Fruit fly (Drosophila melanogaster) whole organism, prepupa: ENCODE measurements around the gene eIF3e.

ENCODE experiments used
- Blimp-1 ChIP-seq: fragments of 200-800 bp; sonication (Bioruptor generic); optimal IDR thresholded peaks from 3 replicates; lab custom pipeline; 2017; ENCODE audit warnings: missing biosample characterization, missing genetic modification characterization, mild to moderate bottlenecking, moderate library complexity, missing genetic modification reagents
- CG10631 ChIP-seq: fragments of 200-800 bp; sonication (Bioruptor generic); optimal IDR thresholded peaks from 2 replicates; lab custom pipeline; 2016; ENCODE audit warnings: missing biosample characterization, missing genetic modification characterization
- CG10669 ChIP-seq: fragments of 200-800 bp; sonication (Bioruptor generic); optimal IDR thresholded peaks from 3 replicates; lab custom pipeline; 2018; ENCODE audit warnings: missing biosample characterization, mild to moderate bottlenecking, missing genetic modification characterization, moderate library complexity
- CG11294 ChIP-seq: fragments of 200-800 bp; sonication (Bioruptor generic); IDR thresholded peaks from 2 replicates; pipeline ENCODE4 v1.3.6; 2022; ENCODE audit warnings: missing biosample characterization, missing genetic modification characterization
- CG11762 ChIP-seq: fragments of 200-800 bp; sonication (Bioruptor generic); optimal IDR thresholded peaks from 3 replicates; lab custom pipeline; 2016; ENCODE audit warnings: missing biosample characterization, missing genetic modification characterization; ENCODE audit not compliant: insufficient read depth
- CG11902 ChIP-seq: fragments of 200-800 bp; sonication (Bioruptor generic); optimal IDR thresholded peaks from 3 replicates; lab custom pipeline; 2016; ENCODE audit warnings: missing biosample characterization, missing genetic modification characterization
- CG15336 ChIP-seq: fragments of 200-800 bp; sonication (Bioruptor generic); IDR thresholded peaks from 2 replicates; pipeline ENCODE4 v1.3.6; 2022; ENCODE audit warnings: missing biosample characterization, missing genetic modification characterization
- CG16779 ChIP-seq: fragments of 200-800 bp; sonication (Bioruptor generic); optimal IDR thresholded peaks from 3 replicates; lab custom pipeline; 2017; ENCODE audit warnings: missing biosample characterization, mild to moderate bottlenecking, missing genetic modification characterization
- CG3032 ChIP-seq: fragments of 200-800 bp; optimal IDR thresholded peaks from 2 replicates; lab custom pipeline; 2019; ENCODE audit warnings: missing biosample characterization, mild to moderate bottlenecking, missing genetic modification characterization, moderate library complexity
- CG31627 ChIP-seq: fragments of 200-800 bp; sonication (Bioruptor generic); optimal IDR thresholded peaks from 3 replicates; lab custom pipeline; 2016; ENCODE audit warnings: missing biosample characterization, missing genetic modification characterization
- CG32006 ChIP-seq: fragments of 200-800 bp; sonication (Bioruptor generic); optimal IDR thresholded peaks from 3 replicates; lab custom pipeline; 2017; ENCODE audit warnings: missing biosample characterization, mild to moderate bottlenecking, missing genetic modification characterization
- CG34406 ChIP-seq: fragments of 200-800 bp; sonication (Bioruptor generic); optimal IDR thresholded peaks from 3 replicates; lab custom pipeline; 2016; ENCODE audit warnings: missing biosample characterization, missing genetic modification characterization
- CG3919 ChIP-seq: fragments of 200-800 bp; sonication (Bioruptor generic); optimal IDR thresholded peaks from 3 replicates; lab custom pipeline; 2016; ENCODE audit warnings: missing biosample characterization, missing genetic modification characterization
- CG4318 ChIP-seq: fragments of 200-800 bp; sonication (Bioruptor generic); optimal IDR thresholded peaks from 3 replicates; lab custom pipeline; 2017; ENCODE audit warnings: missing biosample characterization, mild to moderate bottlenecking, missing genetic modification characterization
- CG6163 ChIP-seq: fragments of 200-800 bp; sonication (Bioruptor generic); IDR thresholded peaks from 3 replicates; pipeline ENCODE4 v1.3.6; 2022; ENCODE audit warnings: missing biosample characterization, missing genetic modification characterization
- CG6276 ChIP-seq: fragments of 200-800 bp; sonication (Bioruptor generic); optimal IDR thresholded peaks from 2 replicates; lab custom pipeline; 2017; ENCODE audit warnings: missing biosample characterization, mild to moderate bottlenecking, missing genetic modification characterization
- CG6792 ChIP-seq: fragments of 200-800 bp; sonication (Bioruptor generic); optimal IDR thresholded peaks from 3 replicates; lab custom pipeline; 2016; ENCODE audit warnings: missing biosample characterization, missing genetic modification characterization
- CG6808 ChIP-seq: fragments of 200-800 bp; sonication (Bioruptor generic); optimal IDR thresholded peaks from 3 replicates; lab custom pipeline; 2017; ENCODE audit warnings: missing biosample characterization, missing genetic modification characterization, mild to moderate bottlenecking, moderate library complexity, missing genetic modification reagents
- CG6854 ChIP-seq: fragments of 200-800 bp; sonication (Bioruptor generic); optimal IDR thresholded peaks from 2 replicates; lab custom pipeline; 2017; ENCODE audit warnings: missing biosample characterization, mild to moderate bottlenecking, missing genetic modification characterization
- CG8119 ChIP-seq: fragments of 200-800 bp; sonication (Bioruptor generic); IDR thresholded peaks from 3 replicates; pipeline ENCODE4 v1.3.6; 2022; ENCODE audit warnings: missing biosample characterization, missing genetic modification characterization
- CG8319 ChIP-seq: fragments of 200-800 bp; sonication (Bioruptor generic); optimal IDR thresholded peaks from 3 replicates; lab custom pipeline; 2016; ENCODE audit warnings: missing biosample characterization, missing genetic modification characterization
- CG8632 ChIP-seq: fragments of 200-800 bp; sonication (Bioruptor generic); optimal IDR thresholded peaks from 3 replicates; lab custom pipeline; 2016; ENCODE audit warnings: missing biosample characterization, missing genetic modification characterization
- CG9139 ChIP-seq: fragments of 200-800 bp; sonication (Bioruptor generic); optimal IDR thresholded peaks from 3 replicates; lab custom pipeline; 2017; ENCODE audit warnings: missing biosample characterization, mild to moderate bottlenecking, missing genetic modification characterization
- Eip78C ChIP-seq: fragments of 200-800 bp; sonication (Bioruptor generic); peaks from one replicate; lab custom pipeline; 2016; ENCODE audit warnings: missing biosample characterization, missing genetic modification characterization
- Eip93F ChIP-seq: fragments of 200-800 bp; sonication (Bioruptor generic); optimal IDR thresholded peaks from 2 replicates; lab custom pipeline; 2016; ENCODE audit warnings: missing biosample characterization, mild to moderate bottlenecking, missing genetic modification characterization
- Ets21C ChIP-seq: fragments of 200-800 bp; sonication (Bioruptor generic); optimal IDR thresholded peaks from 3 replicates; lab custom pipeline; 2016; ENCODE audit warnings: missing biosample characterization, missing genetic modification characterization
- Ets96B ChIP-seq: fragments of 200-800 bp; optimal IDR thresholded peaks from 2 replicates; lab custom pipeline; 2019; ENCODE audit warnings: missing biosample characterization, mild to moderate bottlenecking, missing genetic modification characterization, moderate library complexity
- Gug ChIP-seq: fragments of 200-800 bp; sonication (Bioruptor generic); IDR thresholded peaks from 2 replicates; pipeline ENCODE4 v1.3.6; 2022; ENCODE audit warnings: missing biosample characterization, missing genetic modification characterization
- Hr38 ChIP-seq: sonication (Bioruptor generic); optimal IDR thresholded peaks from 2 replicates; lab custom pipeline; 2016; ENCODE audit warnings: missing biosample characterization, missing genetic modification characterization
- Hr39 ChIP-seq: fragments of 200-800 bp; sonication (Bioruptor generic); optimal IDR thresholded peaks from 2 replicates; lab custom pipeline; 2016; ENCODE audit warnings: missing biosample characterization, missing genetic modification characterization
- Hr4 ChIP-seq: fragments of 200-800 bp; sonication (Bioruptor generic); optimal IDR thresholded peaks from 3 replicates; lab custom pipeline; 2016; ENCODE audit warnings: missing biosample characterization, missing genetic modification characterization
- Lpt ChIP-seq: fragments of 200-800 bp; sonication (Bioruptor generic); optimal IDR thresholded peaks from 3 replicates; lab custom pipeline; 2016; ENCODE audit warnings: missing biosample characterization, missing genetic modification characterization
- Met ChIP-seq: fragments of 200-800 bp; sonication (Bioruptor generic); optimal IDR thresholded peaks from 3 replicates; lab custom pipeline; 2016; ENCODE audit warnings: missing biosample characterization, missing genetic modification characterization
- OdsH ChIP-seq: fragments of 200-800 bp; sonication (Bioruptor generic); optimal IDR thresholded peaks from 3 replicates; lab custom pipeline; 2016; ENCODE audit warnings: missing biosample characterization, missing genetic modification characterization
- Smox ChIP-seq: fragments of 200-800 bp; sonication (Bioruptor generic); optimal IDR thresholded peaks from 3 replicates; lab custom pipeline; 2016; ENCODE audit warnings: missing biosample characterization, missing genetic modification characterization
- Sox102F ChIP-seq: fragments of 200-800 bp; sonication (Bioruptor generic); optimal IDR thresholded peaks from 2 replicates; lab custom pipeline; 2016; ENCODE audit warnings: missing biosample characterization, mild to moderate bottlenecking, missing genetic modification characterization
- achi ChIP-seq: fragments of 200-800 bp; sonication (Bioruptor generic); optimal IDR thresholded peaks from 3 replicates; lab custom pipeline; 2016; ENCODE audit warnings: missing biosample characterization, missing genetic modification characterization
- cyc ChIP-seq: fragments of 200-800 bp; sonication (Bioruptor generic); optimal IDR thresholded peaks from 3 replicates; lab custom pipeline; 2016; ENCODE audit warnings: missing biosample characterization, missing genetic modification characterization
- dsx ChIP-seq: fragments of 200-800 bp; optimal IDR thresholded peaks from 3 replicates; lab custom pipeline; 2019; ENCODE audit warnings: missing biosample characterization, mild to moderate bottlenecking, missing genetic modification characterization, moderate library complexity; ENCODE audit not compliant: poor library complexity, severe bottlenecking
- eg ChIP-seq: fragments of 200-800 bp; sonication (Bioruptor generic); IDR thresholded peaks from 3 replicates; pipeline ENCODE4 v1.3.6; 2022; ENCODE audit warnings: missing biosample characterization, missing genetic modification characterization
- esn ChIP-seq: fragments of 200-800 bp; sonication (Bioruptor generic); optimal IDR thresholded peaks from 2 replicates; lab custom pipeline; 2016; ENCODE audit warnings: missing biosample characterization, mild to moderate bottlenecking, missing genetic modification characterization, moderate library complexity
- fd59A ChIP-seq: fragments of 200-800 bp; sonication (Bioruptor generic); optimal IDR thresholded peaks from 2 replicates; lab custom pipeline; 2017; ENCODE audit warnings: missing biosample characterization, mild to moderate bottlenecking, missing genetic modification characterization, missing genetic modification reagents
- fd85E ChIP-seq: fragments of 200-800 bp; sonication (Bioruptor generic); optimal IDR thresholded peaks from 3 replicates; lab custom pipeline; 2016; ENCODE audit warnings: missing biosample characterization, missing genetic modification characterization
- fkh ChIP-seq: fragments of 200-800 bp; sonication (Bioruptor generic); optimal IDR thresholded peaks from 3 replicates; lab custom pipeline; 2017; ENCODE audit warnings: missing biosample characterization, mild to moderate bottlenecking, missing genetic modification characterization, moderate library complexity
- lz ChIP-seq: fragments of 200-800 bp; sonication (Bioruptor generic); optimal IDR thresholded peaks from 3 replicates; lab custom pipeline; 2016; ENCODE audit warnings: missing biosample characterization, missing genetic modification characterization
- net ChIP-seq: fragments of 200-800 bp; sonication (Bioruptor generic); optimal IDR thresholded peaks from 3 replicates; lab custom pipeline; 2016; ENCODE audit warnings: missing biosample characterization, missing genetic modification characterization
- pdm3 ChIP-seq: fragments of 200-800 bp; sonication (Bioruptor generic); optimal IDR thresholded peaks from 3 replicates; lab custom pipeline; 2016; ENCODE audit warnings: missing biosample characterization, missing genetic modification characterization
- salr ChIP-seq, 2 experiments: fragments of 200-800 bp; sonication (Bioruptor generic); optimal IDR thresholded peaks; 3 replicates each; lab custom pipeline; 2016 to 2018; ENCODE audit warnings: missing biosample characterization in 2 of 2, missing genetic modification characterization in 2 of 2, mild to moderate bottlenecking in 1 of 2
- spab ChIP-seq: fragments of 200-800 bp; sonication (Bioruptor generic); optimal IDR thresholded peaks from 2 replicates; lab custom pipeline; 2017; ENCODE audit warnings: missing biosample characterization, mild to moderate bottlenecking, missing genetic modification characterization, missing genetic modification reagents
- ss ChIP-seq, 2 experiments: fragments of 200-800 bp; sonication (Bioruptor generic); optimal IDR thresholded peaks; 2 replicates in 1 of 2; 3 replicates in 1 of 2; lab custom pipeline; 2017 to 2018; ENCODE audit warnings: mild to moderate bottlenecking in 2 of 2, missing biosample characterization in 2 of 2, missing genetic modification characterization in 2 of 2, moderate library complexity in 1 of 2
- svp ChIP-seq: fragments of 200-800 bp; sonication (Bioruptor generic); peaks from one replicate; lab custom pipeline; 2016; ENCODE audit warnings: missing biosample characterization, missing genetic modification characterization
- topi ChIP-seq: fragments of 200-800 bp; sonication (Bioruptor generic); optimal IDR thresholded peaks from 3 replicates; lab custom pipeline; 2016; ENCODE audit warnings: missing biosample characterization, missing genetic modification characterization
- vri ChIP-seq: fragments of 200-800 bp; sonication (Bioruptor generic); optimal IDR thresholded peaks from 3 replicates; lab custom pipeline; 2016; ENCODE audit warnings: missing biosample characterization, mild to moderate bottlenecking, missing genetic modification characterization

Gene eIF3e

DNA sequence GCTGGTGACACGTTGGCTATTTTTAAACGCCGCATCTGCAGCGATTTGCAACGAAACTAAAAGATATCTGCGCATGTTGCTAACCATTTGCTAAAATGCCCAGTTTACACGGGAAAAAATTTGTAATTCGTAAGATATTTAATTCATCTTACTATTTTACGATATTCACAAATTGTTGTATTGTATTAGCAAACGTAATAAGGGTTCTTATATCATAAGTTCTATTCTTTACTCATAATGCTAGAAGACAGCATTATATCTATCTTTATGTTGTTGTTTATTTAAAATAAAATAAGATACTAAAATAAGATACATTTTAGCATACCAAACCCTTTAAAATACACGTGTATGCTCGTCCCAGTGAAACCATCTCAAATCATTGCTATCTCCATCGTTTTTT is 27.3 kb downstream of the eIF3e start:
- no peak for TF ChIP-seq topi
- no peak for TF ChIP-seq Sox102F
- TF ChIP-seq fd59A (GFP tag; lab: Kevin White, UChicago) = peak; percentile 30
- TF ChIP-seq CG31627 = no peak
- TF ChIP-seq vri (GFP tag; lab: Kevin White, UChicago) = no peak
- TF ChIP-seq Eip78C (GFP tag; lab: Kevin White, UChicago) = peak; percentile 88
- TF ChIP-seq dsx = peak; percentile 29
- peak in 1 of 2 experiments; percentile 15 for TF ChIP-seq ss (GFP tag; optimal IDR thresholded peaks at IDR 0.05; lab: Kevin White, UChicago)
- TF ChIP-seq CG4318 (GFP tag; lab: Kevin White, UChicago) = peak; percentile 11
- no peak for TF ChIP-seq CG34406 (GFP tag; lab: Kevin White, UChicago)
- TF ChIP-seq Hr38 (GFP tag; lab: Kevin White, UChicago) = no peak
- no peak for TF ChIP-seq fd85E (GFP tag; lab: Kevin White, UChicago)
- TF ChIP-seq CG10669 (GFP tag; lab: Kevin White, UChicago) = peak; percentile 20
- TF ChIP-seq CG8632 (GFP tag; lab: Kevin White, UChicago) = no peak
- no peak for TF ChIP-seq CG6792 (GFP tag; lab: Kevin White, UChicago)
- TF ChIP-seq CG11294 (GFP tag; lab: Robert Waterston, UW) = no peak
- no peak for TF ChIP-seq CG9139 (GFP tag; lab: Kevin White, UChicago)
- no peak for TF ChIP-seq fkh (GFP tag; lab: Kevin White, UChicago)
- TF ChIP-seq Eip93F (GFP tag; lab: Kevin White, UChicago) = no peak
- no peak for TF ChIP-seq lz (GFP tag; lab: Kevin White, UChicago)
- no peak for TF ChIP-seq OdsH (GFP tag; lab: Kevin White, UChicago)
- no peak for TF ChIP-seq Lpt (GFP tag; lab: Kevin White, UChicago)
- TF ChIP-seq Ets21C = no peak
- peak; percentile 49 for TF ChIP-seq Hr4 (GFP tag; lab: Kevin White, UChicago)
- TF ChIP-seq CG15336 (GFP tag; lab: Robert Waterston, UW) = peak; percentile 55
- peak; percentile 32 for TF ChIP-seq svp (GFP tag; lab: Kevin White, UChicago)
- TF ChIP-seq salr (GFP tag; optimal IDR thresholded peaks at IDR 0.05; lab: Kevin White, UChicago) = peak in 1 of 2 experiments; percentile 1
- TF ChIP-seq Hr39 (GFP tag; lab: Kevin White, UChicago) = no peak
- peak; percentile 47 for TF ChIP-seq achi (GFP tag; lab: Kevin White, UChicago)
- TF ChIP-seq pdm3 (GFP tag; lab: Kevin White, UChicago) = peak; percentile 10
- TF ChIP-seq CG16779 (tag; lab: Kevin White, UChicago) = no peak
- no peak for TF ChIP-seq CG11902
- peak; percentile 67 for TF ChIP-seq CG32006 (GFP tag; lab: Kevin White, UChicago)
- peak; percentile 31 for TF ChIP-seq CG10631 (GFP tag; lab: Kevin White, UChicago)
- TF ChIP-seq CG6163 = 0 out of 3 replicates have a peak, but pooled peaks have one; percentile 11
- peak; percentile 5 for TF ChIP-seq CG3919
- peak; percentile 7 for TF ChIP-seq CG6808 (GFP tag; lab: Kevin White, UChicago)
- no peak for TF ChIP-seq CG8319 (GFP tag; lab: Kevin White, UChicago)
- no peak for TF ChIP-seq Met (GFP tag; lab: Kevin White, UChicago)
- no peak for TF ChIP-seq CG6854 (GFP tag; lab: Kevin White, UChicago)
- TF ChIP-seq net (GFP tag; lab: Kevin White, UChicago) = no peak
- TF ChIP-seq Blimp-1 = no peak
- no peak for TF ChIP-seq CG11762 (GFP tag; lab: Kevin White, UChicago)
- TF ChIP-seq Gug (GFP tag; lab: Robert Waterston, UW) = no peak
- TF ChIP-seq cyc (GFP tag; lab: Kevin White, UChicago) = no peak
- peak; percentile 27 for TF ChIP-seq spab
- peak; percentile 66 for TF ChIP-seq CG8119
- TF ChIP-seq eg (GFP tag; lab: Robert Waterston, UW) = no peak
- TF ChIP-seq Smox = no peak
- peak; percentile 57 for TF ChIP-seq Ets96B (tag; lab: Kevin White, UChicago)
- no peak for TF ChIP-seq esn (GFP tag; lab: Kevin White, UChicago)
- TF ChIP-seq CG6276 (GFP tag; lab: Kevin White, UChicago) = peak; percentile 14
- peak; percentile 56 for TF ChIP-seq CG3032
